Fruit fly (Drosophila melanogaster) whole organism, embryonic: ENCODE results near the gene CG32845.

Source experiments
- ATbp ChIP-seq: fragments of 200-800 bp; sonication (Bioruptor generic); optimal IDR thresholded peaks from 2 replicates; lab custom pipeline; 2017; ENCODE audit warnings: missing biosample characterization, mild to moderate bottlenecking, missing genetic modification characterization, missing genetic modification reagents
- CG1233 ChIP-seq: fragments of 200-800 bp; sonication (Bioruptor generic); optimal IDR thresholded peaks from 4 replicates; lab custom pipeline; 2018; ENCODE audit warnings: missing biosample characterization, mild to moderate bottlenecking, missing genetic modification characterization
- CG12769 ChIP-seq: fragments of 200-800 bp; sonication (Bioruptor generic); optimal IDR thresholded peaks from 2 replicates; lab custom pipeline; 2019; ENCODE audit warnings: missing biosample characterization, mild to moderate bottlenecking, missing genetic modification characterization, moderate library complexity
- CG14050 ChIP-seq: fragments of 200-800 bp; sonication (Bioruptor generic); IDR thresholded peaks from 3 replicates; pipeline ENCODE4 v1.3.6; 2022; ENCODE audit warnings: missing biosample characterization, missing genetic modification characterization
- CG14860 ChIP-seq: fragments of 200-800 bp; sonication (Bioruptor generic); IDR thresholded peaks from 3 replicates; pipeline ENCODE4 v1.3.6; 2022; ENCODE audit warnings: missing biosample characterization, missing genetic modification characterization; ENCODE audit not compliant: partially characterized antibody
- CG15269 ChIP-seq: fragments of 200-800 bp; sonication (Bioruptor generic); optimal IDR thresholded peaks from 2 replicates; lab custom pipeline; 2018; ENCODE audit warnings: missing biosample characterization, mild to moderate bottlenecking, missing genetic modification characterization, moderate library complexity
- CG15601 ChIP-seq: fragments of 200-800 bp; sonication (Bioruptor generic); optimal IDR thresholded peaks from 3 replicates; lab custom pipeline; 2019; ENCODE audit warnings: missing biosample characterization, mild to moderate bottlenecking, missing genetic modification characterization, moderate library complexity
- CG16863 ChIP-seq: fragments of 200-800 bp; sonication (Bioruptor generic); optimal IDR thresholded peaks from 3 replicates; lab custom pipeline; 2016; ENCODE audit warnings: missing biosample characterization, missing genetic modification characterization
- CG17359 ChIP-seq: fragments of 200-800 bp; sonication (Bioruptor generic); optimal IDR thresholded peaks from 3 replicates; lab custom pipeline; 2018; ENCODE audit warnings: missing biosample characterization, mild to moderate bottlenecking, missing genetic modification characterization, moderate library complexity
- CG17612 ChIP-seq: fragments of 200-800 bp; sonication (Bioruptor generic); IDR thresholded peaks from 2 replicates; pipeline ENCODE4 v1.3.6; 2022; ENCODE audit warnings: missing biosample characterization, missing genetic modification characterization
- CG17829 ChIP-seq: fragments of 200-800 bp; optimal IDR thresholded peaks from 2 replicates; lab custom pipeline; 2019; ENCODE audit warnings: missing biosample characterization, mild to moderate bottlenecking, missing genetic modification characterization, moderate library complexity
- CG2678 ChIP-seq: fragments of 200-800 bp; sonication (Bioruptor generic); optimal IDR thresholded peaks from 3 replicates; lab custom pipeline; 2019; ENCODE audit warnings: missing biosample characterization, mild to moderate bottlenecking, missing genetic modification characterization, moderate library complexity
- CG31365 ChIP-seq: fragments of 200-800 bp; sonication (Bioruptor generic); optimal IDR thresholded peaks from 2 replicates; lab custom pipeline; 2018; ENCODE audit warnings: missing biosample characterization, mild to moderate bottlenecking, missing genetic modification characterization
- CG32772 ChIP-seq: fragments of 200-800 bp; sonication (Bioruptor generic); IDR thresholded peaks from 2 replicates; pipeline ENCODE4 v1.3.6; 2022; ENCODE audit warnings: missing biosample characterization, missing genetic modification characterization
- CG33557 ChIP-seq: fragments of 200-800 bp; sonication (Bioruptor generic); optimal IDR thresholded peaks from 2 replicates; lab custom pipeline; 2019; ENCODE audit warnings: missing biosample characterization, mild to moderate bottlenecking, missing genetic modification characterization, moderate library complexity
- CG4730 ChIP-seq: fragments of 200-800 bp; sonication (Bioruptor generic); IDR thresholded peaks from 2 replicates; pipeline ENCODE4 v1.3.6; 2022; ENCODE audit warnings: missing biosample characterization, missing genetic modification characterization
- CG7786 ChIP-seq: fragments of 200-800 bp; sonication (Bioruptor generic); optimal IDR thresholded peaks from 2 replicates; lab custom pipeline; 2016; ENCODE audit warnings: missing biosample characterization, missing genetic modification characterization
- CG8290 ChIP-seq, 3 experiments: fragments of 200-800 bp; sonication (Bioruptor generic); optimal IDR thresholded peaks; 2 replicates each; lab custom pipeline; 2016 to 2019; ENCODE audit warnings: missing biosample characterization in 3 of 3, missing genetic modification characterization in 3 of 3, mild to moderate bottlenecking in 2 of 3, moderate library complexity in 1 of 3
- CG8359 ChIP-seq: fragments of 200-800 bp; sonication (Bioruptor generic); optimal IDR thresholded peaks from 2 replicates; lab custom pipeline; 2017; ENCODE audit warnings: missing biosample characterization, mild to moderate bottlenecking, missing genetic modification characterization, borderline replicate concordance
- CG8388 ChIP-seq: fragments of 200-800 bp; sonication (Bioruptor generic); optimal IDR thresholded peaks from 2 replicates; lab custom pipeline; 2019; ENCODE audit warnings: missing biosample characterization, mild to moderate bottlenecking, missing genetic modification characterization, moderate library complexity
- CoRest ChIP-seq: fragments of 200-800 bp; sonication (Bioruptor generic); optimal IDR thresholded peaks from 3 replicates; lab custom pipeline; 2018; ENCODE audit warnings: missing biosample characterization, mild to moderate bottlenecking, missing genetic modification characterization, moderate library complexity
- Dfd ChIP-seq, 2 experiments: fragments of >200 bp; optimal IDR thresholded peaks; 2 replicates each; lab custom pipeline; 2017; ENCODE audit warnings: missing biosample characterization in 2 of 2, missing genetic modification characterization in 2 of 2
- Dref ChIP-seq: fragments of 200-800 bp; sonication (Bioruptor generic); IDR thresholded peaks from 2 replicates; pipeline ENCODE4 v1.3.6; 2022; ENCODE audit warnings: missing biosample characterization, missing genetic modification characterization
- E2f1 ChIP-seq: fragments of 200-800 bp; sonication (Bioruptor generic); IDR thresholded peaks from 2 replicates; pipeline ENCODE4 v1.3.6; 2022; ENCODE audit warnings: missing biosample characterization, missing genetic modification characterization
- Gsc ChIP-seq: fragments of 200-800 bp; sonication (Bioruptor generic); IDR thresholded peaks from 2 replicates; pipeline ENCODE4 v1.3.6; 2022; ENCODE audit warnings: missing biosample characterization, missing genetic modification characterization
- Hr3 ChIP-seq: fragments of 200-800 bp; sonication (Bioruptor generic); optimal IDR thresholded peaks from 3 replicates; lab custom pipeline; 2016; ENCODE audit warnings: missing biosample characterization, missing genetic modification characterization
- Kr ChIP-seq: fragments of 200-800 bp; sonication (Bioruptor generic); optimal IDR thresholded peaks from 2 replicates; lab custom pipeline; 2017; ENCODE audit warnings: missing biosample characterization, mild to moderate bottlenecking, missing genetic modification characterization
- Max ChIP-seq: fragments of 200-800 bp; sonication (Bioruptor generic); optimal IDR thresholded peaks from 2 replicates; lab custom pipeline; 2016; ENCODE audit warnings: missing biosample characterization, mild to moderate bottlenecking, missing genetic modification characterization
- Optix ChIP-seq: fragments of 200-800 bp; sonication (Bioruptor generic); IDR thresholded peaks from 3 replicates; pipeline ENCODE4 v1.3.6; 2022; ENCODE audit warnings: missing biosample characterization, missing genetic modification characterization
- Sox100B ChIP-seq: fragments of 200-800 bp; sonication (Bioruptor generic); optimal IDR thresholded peaks from 3 replicates; lab custom pipeline; 2018; ENCODE audit warnings: missing biosample characterization, mild to moderate bottlenecking, missing genetic modification characterization
- ato ChIP-seq: fragments of 200-800 bp; sonication (Bioruptor generic); IDR thresholded peaks from 2 replicates; pipeline ENCODE4 v1.3.6; 2022; ENCODE audit warnings: missing biosample characterization, missing genetic modification characterization; ENCODE audit not compliant: partially characterized antibody
- bsh ChIP-seq, 2 experiments: fragments of 200-800 bp; sonication (Bioruptor generic); optimal IDR thresholded peaks; 2 replicates each; lab custom pipeline; 2017 to 2018; ENCODE audit warnings: mild to moderate bottlenecking in 2 of 2, missing biosample characterization in 2 of 2, missing genetic modification characterization in 2 of 2, moderate library complexity in 1 of 2
- corto ChIP-seq: fragments of 200-800 bp; sonication (Bioruptor generic); optimal IDR thresholded peaks from 2 replicates; lab custom pipeline; 2016; ENCODE audit warnings: missing biosample characterization, mild to moderate bottlenecking, missing genetic modification characterization, moderate library complexity
- disco-r ChIP-seq: fragments of 200-800 bp; sonication (Bioruptor generic); optimal IDR thresholded peaks from 2 replicates; lab custom pipeline; 2016; ENCODE audit warnings: missing biosample characterization, missing genetic modification characterization
- gce ChIP-seq: fragments of 200-800 bp; sonication (Bioruptor generic); IDR thresholded peaks from 3 replicates; pipeline ENCODE4 v1.3.6; 2022; ENCODE audit warnings: missing biosample characterization, missing genetic modification characterization
- kay ChIP-seq: fragments of 200-800 bp; sonication (Bioruptor generic); optimal IDR thresholded peaks from 2 replicates; lab custom pipeline; 2016; ENCODE audit warnings: missing biosample characterization, missing genetic modification characterization
- maf-S ChIP-seq: fragments of 200-800 bp; sonication (Bioruptor generic); optimal IDR thresholded peaks from 2 replicates; lab custom pipeline; 2016; ENCODE audit warnings: missing biosample characterization, missing genetic modification characterization
- mam ChIP-seq: fragments of 200-800 bp; sonication (Bioruptor generic); optimal IDR thresholded peaks from 3 replicates; lab custom pipeline; 2016; ENCODE audit warnings: missing biosample characterization, missing genetic modification characterization
- nom ChIP-seq: fragments of 200-800 bp; sonication (Bioruptor generic); optimal IDR thresholded peaks from 2 replicates; lab custom pipeline; 2017; ENCODE audit warnings: missing biosample characterization, missing genetic modification characterization, mild to moderate bottlenecking, moderate library complexity, missing genetic modification reagents
- pb ChIP-seq: fragments of 200-800 bp; sonication (Bioruptor generic); optimal IDR thresholded peaks from 3 replicates; lab custom pipeline; 2016; ENCODE audit warnings: missing biosample characterization, missing genetic modification characterization
- repo ChIP-seq: fragments of 200-800 bp; sonication (Bioruptor generic); optimal IDR thresholded peaks from 2 replicates; lab custom pipeline; 2016; ENCODE audit warnings: missing biosample characterization, missing genetic modification characterization
- run ChIP-seq: fragments of 200-800 bp; sonication (Bioruptor generic); optimal IDR thresholded peaks from 3 replicates; lab custom pipeline; 2018; ENCODE audit warnings: missing biosample characterization, mild to moderate bottlenecking, missing genetic modification characterization
- so ChIP-seq: fragments of 200-800 bp; sonication (Bioruptor generic); IDR thresholded peaks from 3 replicates; pipeline ENCODE4 v1.3.6; 2022; ENCODE audit warnings: missing biosample characterization, missing genetic modification characterization
- tin ChIP-seq: fragments of 200-800 bp; sonication (Bioruptor generic); optimal IDR thresholded peaks from 3 replicates; lab custom pipeline; 2016; ENCODE audit warnings: missing biosample characterization, missing genetic modification characterization
- tx ChIP-seq: fragments of 200-800 bp; sonication (Bioruptor generic); optimal IDR thresholded peaks from 2 replicates; lab custom pipeline; 2016; ENCODE audit warnings: missing biosample characterization, missing genetic modification characterization
- unc-4 ChIP-seq: fragments of 200-800 bp; sonication (Bioruptor generic); IDR thresholded peaks from 2 replicates; pipeline ENCODE4 v1.3.6; 2022; ENCODE audit warnings: missing biosample characterization, missing genetic modification characterization; ENCODE audit not compliant: partially characterized antibody
- unpg ChIP-seq: fragments of 200-800 bp; sonication (Bioruptor generic); optimal IDR thresholded peaks from 3 replicates; lab custom pipeline; 2018; ENCODE audit warnings: missing biosample characterization, mild to moderate bottlenecking, missing genetic modification characterization, moderate library complexity
- wek ChIP-seq: fragments of 200-800 bp; sonication (Bioruptor generic); optimal IDR thresholded peaks from 3 replicates; lab custom pipeline; 2018; ENCODE audit warnings: missing biosample characterization, mild to moderate bottlenecking, missing genetic modification characterization, moderate library complexity

CG32845 gene

DNA sequence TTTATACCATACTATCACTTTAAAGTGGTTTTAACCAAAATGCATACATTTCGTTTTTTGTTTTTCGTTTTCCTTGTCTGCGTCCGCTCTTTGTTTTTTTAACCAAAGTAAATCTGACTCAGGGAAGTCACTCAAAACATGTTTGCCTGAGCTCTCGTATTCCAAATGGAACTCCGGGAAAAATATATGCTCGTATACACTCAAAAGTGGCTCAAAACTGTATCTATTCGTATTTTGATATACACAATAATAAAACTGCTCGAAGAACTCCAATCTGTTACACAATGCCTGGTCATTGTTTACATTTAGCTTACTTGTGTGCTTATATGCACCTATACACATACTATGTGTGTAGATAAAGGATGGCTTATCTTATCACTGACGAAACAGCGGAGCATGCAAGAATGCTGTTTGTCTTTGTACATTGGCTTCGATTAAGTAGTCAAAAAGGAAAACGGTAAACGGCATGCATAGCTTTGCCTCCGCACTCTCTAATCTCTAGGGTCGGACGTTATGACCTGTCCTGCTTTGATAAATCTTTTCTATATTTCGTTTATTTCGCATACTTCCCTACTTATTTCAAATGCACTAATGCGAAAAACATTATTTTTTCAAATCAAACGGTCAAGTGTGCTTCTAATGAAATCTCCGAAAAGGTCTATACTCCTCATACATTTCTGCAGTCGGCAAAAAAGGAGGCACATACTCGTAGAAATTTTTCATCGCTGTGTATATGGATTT, 2.3 kb downstream of the CG32845 start, which contains the start of gene miple2 (continued):
- TF ChIP-seq disco-r (GFP tag; lab: Kevin White, UChicago): peak; percentile 40
- no peak for TF ChIP-seq repo (GFP tag; lab: Kevin White, UChicago)
- peak; percentile 26 for TF ChIP-seq CG17359
- no peak for TF ChIP-seq ato (GFP tag; lab: Robert Waterston, UW)
- no peak for TF ChIP-seq CG17612 (GFP tag; lab: Robert Waterston, UW)
- TF ChIP-seq CoRest: peak; percentile 43
- peak; percentile 24 for TF ChIP-seq tx (GFP tag; lab: Kevin White, UChicago)
- peak; percentile 61 for TF ChIP-seq CG1233
- peak; percentile 2 for TF ChIP-seq maf-S (GFP tag; lab: Kevin White, UChicago)
- TF ChIP-seq CG8359 (GFP tag; lab: Kevin White, UChicago): no peak
- TF ChIP-seq unc-4 (GFP tag; lab: Robert Waterston, UW): no peak
- TF ChIP-seq corto (GFP tag; lab: Kevin White, UChicago): no peak
- 0 out of 2 replicates have a peak, but pooled peaks have one; percentile 11 for TF ChIP-seq E2f1 (GFP tag; lab: Robert Waterston, UW)
- TF ChIP-seq nom (GFP tag; lab: Kevin White, UChicago): peak; percentile 86
- no peak for TF ChIP-seq CG14050 (GFP tag; lab: Robert Waterston, UW)
- TF ChIP-seq CG15269: peak; percentile 20
- no peak for TF ChIP-seq run (tag; lab: Kevin White, UChicago)
- no peak for TF ChIP-seq CG32772 (GFP tag; lab: Robert Waterston, UW)
- peak; percentile 59 for TF ChIP-seq CG12769 (tag; lab: Kevin White, UChicago)
- no peak for TF ChIP-seq gce (GFP tag; lab: Robert Waterston, UW)
- peak; percentile 26 to 38 for TF ChIP-seq bsh (GFP tag; optimal IDR thresholded peaks at IDR 0.05; lab: Kevin White, UChicago)
- no peak for TF ChIP-seq Gsc
- TF ChIP-seq CG15601 (tag; lab: Kevin White, UChicago): peak; percentile 72
- peak; percentile 49 for TF ChIP-seq pb
- peak; percentile 18 for TF ChIP-seq CG8290 (GFP tag; optimal IDR thresholded peaks at IDR 0.05; lab: Kevin White, UChicago)
- TF ChIP-seq CG8290 (tag; optimal IDR thresholded peaks at IDR 0.05; lab: Kevin White, UChicago): peak; percentile 46 to 79
- peak; percentile 42 for TF ChIP-seq ATbp (GFP tag; lab: Kevin White, UChicago)
- peak; percentile 28 for TF ChIP-seq kay
- TF ChIP-seq Max: peak; percentile 42
- no peak for TF ChIP-seq tin (GFP tag; lab: Kevin White, UChicago)
- peak; percentile 25 for TF ChIP-seq unpg (GFP tag; lab: Kevin White, UChicago)
- peak; percentile 22 for TF ChIP-seq Hr3 (GFP tag; lab: Kevin White, UChicago)
- TF ChIP-seq so: no peak
- TF ChIP-seq Dfd (GFP tag; optimal IDR thresholded peaks at IDR 0.05; lab: Kevin White, UChicago): no peak
- TF ChIP-seq Dref (GFP tag; lab: Robert Waterston, UW): no peak
- peak; percentile 63 for TF ChIP-seq CG33557 (GFP tag; lab: Kevin White, UChicago)
- TF ChIP-seq CG8388 (GFP tag; lab: Kevin White, UChicago): peak; percentile 32
- TF ChIP-seq wek (GFP tag; lab: Kevin White, UChicago): peak; percentile 73
- TF ChIP-seq CG17829 (tag; lab: Kevin White, UChicago): peak; percentile 38
- TF ChIP-seq Kr: peak; percentile 51
- peak; percentile 27 for TF ChIP-seq CG31365 (tag; lab: Kevin White, UChicago)
- TF ChIP-seq CG4730 (GFP tag; lab: Robert Waterston, UW): no peak
- TF ChIP-seq CG2678 (tag; lab: Kevin White, UChicago): peak; percentile 69
- no peak for TF ChIP-seq CG14860
- peak; percentile 46 for TF ChIP-seq CG7786
- TF ChIP-seq CG16863 (GFP tag; lab: Kevin White, UChicago): peak; percentile 55
- TF ChIP-seq Optix (GFP tag; lab: Robert Waterston, UW): no peak
- no peak for TF ChIP-seq Sox100B
- TF ChIP-seq mam (GFP tag; lab: Kevin White, UChicago): peak; percentile 14
